Fruit fly (Drosophila melanogaster) whole organism, prepupa: ENCODE data around the gene lgs.

Experiments
- Blimp-1 ChIP-seq: fragments of 200-800 bp; sonication (Bioruptor generic); optimal IDR thresholded peaks from 3 replicates; lab custom pipeline; 2017; ENCODE audit warnings: missing biosample characterization, missing genetic modification characterization, mild to moderate bottlenecking, moderate library complexity, missing genetic modification reagents
- CG10669 ChIP-seq: fragments of 200-800 bp; sonication (Bioruptor generic); optimal IDR thresholded peaks from 3 replicates; lab custom pipeline; 2018; ENCODE audit warnings: missing biosample characterization, mild to moderate bottlenecking, missing genetic modification characterization, moderate library complexity
- CG11294 ChIP-seq: fragments of 200-800 bp; sonication (Bioruptor generic); IDR thresholded peaks from 2 replicates; pipeline ENCODE4 v1.3.6; 2022; ENCODE audit warnings: missing biosample characterization, missing genetic modification characterization
- CG15336 ChIP-seq: fragments of 200-800 bp; sonication (Bioruptor generic); IDR thresholded peaks from 2 replicates; pipeline ENCODE4 v1.3.6; 2022; ENCODE audit warnings: missing biosample characterization, missing genetic modification characterization
- CG1621 ChIP-seq: fragments of 200-800 bp; sonication (Bioruptor generic); optimal IDR thresholded peaks from 3 replicates; lab custom pipeline; 2018; ENCODE audit warnings: missing biosample characterization, mild to moderate bottlenecking, missing genetic modification characterization
- CG3032 ChIP-seq: fragments of 200-800 bp; optimal IDR thresholded peaks from 2 replicates; lab custom pipeline; 2019; ENCODE audit warnings: missing biosample characterization, mild to moderate bottlenecking, missing genetic modification characterization, moderate library complexity
- CG31627 ChIP-seq: fragments of 200-800 bp; sonication (Bioruptor generic); optimal IDR thresholded peaks from 3 replicates; lab custom pipeline; 2016; ENCODE audit warnings: missing biosample characterization, missing genetic modification characterization
- CG3919 ChIP-seq: fragments of 200-800 bp; sonication (Bioruptor generic); optimal IDR thresholded peaks from 3 replicates; lab custom pipeline; 2016; ENCODE audit warnings: missing biosample characterization, missing genetic modification characterization
- CG4318 ChIP-seq: fragments of 200-800 bp; sonication (Bioruptor generic); optimal IDR thresholded peaks from 3 replicates; lab custom pipeline; 2017; ENCODE audit warnings: missing biosample characterization, mild to moderate bottlenecking, missing genetic modification characterization
- CG6276 ChIP-seq: fragments of 200-800 bp; sonication (Bioruptor generic); optimal IDR thresholded peaks from 2 replicates; lab custom pipeline; 2017; ENCODE audit warnings: missing biosample characterization, mild to moderate bottlenecking, missing genetic modification characterization
- CG6792 ChIP-seq: fragments of 200-800 bp; sonication (Bioruptor generic); optimal IDR thresholded peaks from 3 replicates; lab custom pipeline; 2016; ENCODE audit warnings: missing biosample characterization, missing genetic modification characterization
- CG6808 ChIP-seq: fragments of 200-800 bp; sonication (Bioruptor generic); optimal IDR thresholded peaks from 3 replicates; lab custom pipeline; 2017; ENCODE audit warnings: missing biosample characterization, missing genetic modification characterization, mild to moderate bottlenecking, moderate library complexity, missing genetic modification reagents
- CG7368 ChIP-seq: fragments of 200-800 bp; sonication (Bioruptor generic); optimal IDR thresholded peaks from 3 replicates; lab custom pipeline; 2016; ENCODE audit warnings: missing biosample characterization, missing genetic modification characterization
- CG8119 ChIP-seq: fragments of 200-800 bp; sonication (Bioruptor generic); IDR thresholded peaks from 3 replicates; pipeline ENCODE4 v1.3.6; 2022; ENCODE audit warnings: missing biosample characterization, missing genetic modification characterization
- CG8319 ChIP-seq: fragments of 200-800 bp; sonication (Bioruptor generic); optimal IDR thresholded peaks from 3 replicates; lab custom pipeline; 2016; ENCODE audit warnings: missing biosample characterization, missing genetic modification characterization
- CG8632 ChIP-seq: fragments of 200-800 bp; sonication (Bioruptor generic); optimal IDR thresholded peaks from 3 replicates; lab custom pipeline; 2016; ENCODE audit warnings: missing biosample characterization, missing genetic modification characterization
- CG9139 ChIP-seq: fragments of 200-800 bp; sonication (Bioruptor generic); optimal IDR thresholded peaks from 3 replicates; lab custom pipeline; 2017; ENCODE audit warnings: missing biosample characterization, mild to moderate bottlenecking, missing genetic modification characterization
- Eip75B ChIP-seq: fragments of 200-800 bp; sonication (Bioruptor generic); optimal IDR thresholded peaks from 3 replicates; lab custom pipeline; 2016; ENCODE audit warnings: missing biosample characterization, missing genetic modification characterization
- Eip78C ChIP-seq: fragments of 200-800 bp; sonication (Bioruptor generic); peaks from one replicate; lab custom pipeline; 2016; ENCODE audit warnings: missing biosample characterization, missing genetic modification characterization
- Ets21C ChIP-seq: fragments of 200-800 bp; sonication (Bioruptor generic); optimal IDR thresholded peaks from 3 replicates; lab custom pipeline; 2016; ENCODE audit warnings: missing biosample characterization, missing genetic modification characterization
- Gug ChIP-seq: fragments of 200-800 bp; sonication (Bioruptor generic); IDR thresholded peaks from 2 replicates; pipeline ENCODE4 v1.3.6; 2022; ENCODE audit warnings: missing biosample characterization, missing genetic modification characterization
- Hr38 ChIP-seq: sonication (Bioruptor generic); optimal IDR thresholded peaks from 2 replicates; lab custom pipeline; 2016; ENCODE audit warnings: missing biosample characterization, missing genetic modification characterization
- Hr39 ChIP-seq: fragments of 200-800 bp; sonication (Bioruptor generic); optimal IDR thresholded peaks from 2 replicates; lab custom pipeline; 2016; ENCODE audit warnings: missing biosample characterization, missing genetic modification characterization
- Hr4 ChIP-seq: fragments of 200-800 bp; sonication (Bioruptor generic); optimal IDR thresholded peaks from 3 replicates; lab custom pipeline; 2016; ENCODE audit warnings: missing biosample characterization, missing genetic modification characterization
- Sox102F ChIP-seq: fragments of 200-800 bp; sonication (Bioruptor generic); optimal IDR thresholded peaks from 2 replicates; lab custom pipeline; 2016; ENCODE audit warnings: missing biosample characterization, mild to moderate bottlenecking, missing genetic modification characterization
- Sox14 ChIP-seq: fragments of 200-800 bp; sonication (Bioruptor generic); optimal IDR thresholded peaks from 3 replicates; lab custom pipeline; 2016; ENCODE audit warnings: missing biosample characterization, missing genetic modification characterization
- acj6 ChIP-seq: fragments of 200-800 bp; sonication (Bioruptor generic); optimal IDR thresholded peaks from 3 replicates; lab custom pipeline; 2016; ENCODE audit warnings: missing biosample characterization, missing genetic modification characterization
- cyc ChIP-seq: fragments of 200-800 bp; sonication (Bioruptor generic); optimal IDR thresholded peaks from 3 replicates; lab custom pipeline; 2016; ENCODE audit warnings: missing biosample characterization, missing genetic modification characterization
- eg ChIP-seq: fragments of 200-800 bp; sonication (Bioruptor generic); IDR thresholded peaks from 3 replicates; pipeline ENCODE4 v1.3.6; 2022; ENCODE audit warnings: missing biosample characterization, missing genetic modification characterization
- esn ChIP-seq: fragments of 200-800 bp; sonication (Bioruptor generic); optimal IDR thresholded peaks from 2 replicates; lab custom pipeline; 2016; ENCODE audit warnings: missing biosample characterization, mild to moderate bottlenecking, missing genetic modification characterization, moderate library complexity
- fd85E ChIP-seq: fragments of 200-800 bp; sonication (Bioruptor generic); optimal IDR thresholded peaks from 3 replicates; lab custom pipeline; 2016; ENCODE audit warnings: missing biosample characterization, missing genetic modification characterization
- fkh ChIP-seq: fragments of 200-800 bp; sonication (Bioruptor generic); optimal IDR thresholded peaks from 3 replicates; lab custom pipeline; 2017; ENCODE audit warnings: missing biosample characterization, mild to moderate bottlenecking, missing genetic modification characterization, moderate library complexity
- net ChIP-seq: fragments of 200-800 bp; sonication (Bioruptor generic); optimal IDR thresholded peaks from 3 replicates; lab custom pipeline; 2016; ENCODE audit warnings: missing biosample characterization, missing genetic modification characterization
- pdm3 ChIP-seq: fragments of 200-800 bp; sonication (Bioruptor generic); optimal IDR thresholded peaks from 3 replicates; lab custom pipeline; 2016; ENCODE audit warnings: missing biosample characterization, missing genetic modification characterization
- salr ChIP-seq, 2 experiments: fragments of 200-800 bp; sonication (Bioruptor generic); optimal IDR thresholded peaks; 3 replicates each; lab custom pipeline; 2016 to 2018; ENCODE audit warnings: missing biosample characterization in 2 of 2, missing genetic modification characterization in 2 of 2, mild to moderate bottlenecking in 1 of 2
- spab ChIP-seq: fragments of 200-800 bp; sonication (Bioruptor generic); optimal IDR thresholded peaks from 2 replicates; lab custom pipeline; 2017; ENCODE audit warnings: missing biosample characterization, mild to moderate bottlenecking, missing genetic modification characterization, missing genetic modification reagents
- ss ChIP-seq, 2 experiments: fragments of 200-800 bp; sonication (Bioruptor generic); optimal IDR thresholded peaks; 2 replicates in 1 of 2; 3 replicates in 1 of 2; lab custom pipeline; 2017 to 2018; ENCODE audit warnings: mild to moderate bottlenecking in 2 of 2, missing biosample characterization in 2 of 2, missing genetic modification characterization in 2 of 2, moderate library complexity in 1 of 2
- svp ChIP-seq: fragments of 200-800 bp; sonication (Bioruptor generic); peaks from one replicate; lab custom pipeline; 2016; ENCODE audit warnings: missing biosample characterization, missing genetic modification characterization
- topi ChIP-seq: fragments of 200-800 bp; sonication (Bioruptor generic); optimal IDR thresholded peaks from 3 replicates; lab custom pipeline; 2016; ENCODE audit warnings: missing biosample characterization, missing genetic modification characterization
- vri ChIP-seq: fragments of 200-800 bp; sonication (Bioruptor generic); optimal IDR thresholded peaks from 3 replicates; lab custom pipeline; 2016; ENCODE audit warnings: missing biosample characterization, mild to moderate bottlenecking, missing genetic modification characterization

Gene lgs

DNA sequence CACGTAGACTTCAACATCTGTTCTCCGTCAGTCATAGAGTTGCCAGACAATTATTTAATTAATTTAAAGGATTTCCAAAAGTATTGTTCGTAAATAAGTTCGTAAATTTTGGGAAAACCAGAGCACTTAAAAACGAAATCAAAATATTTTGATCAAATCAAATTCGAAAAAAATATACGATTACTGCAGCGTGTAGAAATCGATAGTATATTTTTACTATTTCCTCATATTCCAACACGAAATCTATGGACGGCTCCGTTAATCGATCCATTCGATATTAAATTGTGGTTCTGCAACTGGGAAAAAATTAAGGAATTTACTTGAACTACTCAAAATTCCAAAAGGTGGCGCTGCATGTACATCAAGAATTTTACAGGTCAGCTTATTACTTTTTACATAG lies 42.7 kb upstream of the lgs start (continued):
- TF ChIP-seq esn (peak; percentile 27), cyc (GFP tag; lab: Kevin White, UChicago) (peak; percentile 52), Sox102F (no peak), spab (no peak), CG7368 (GFP tag; lab: Kevin White, UChicago) (no peak), Hr39 (GFP tag; lab: Kevin White, UChicago) (peak; percentile 32), svp (GFP tag; lab: Kevin White, UChicago) (peak; percentile 64), eg (GFP tag; lab: Robert Waterston, UW) (no peak), ss (GFP tag; optimal IDR thresholded peaks at IDR 0.05; lab: Kevin White, UChicago) (no peak), pdm3 (GFP tag; lab: Kevin White, UChicago) (peak; percentile 41), vri (peak; percentile 11), CG8119 (GFP tag; lab: Robert Waterston, UW) (no peak), Eip78C (peak; percentile 74), CG8319 (no peak), CG1621 (tag; lab: Kevin White, UChicago) (no peak), CG31627 (GFP tag; lab: Kevin White, UChicago) (peak; percentile 37), CG6276 (no peak), Ets21C (no peak), Blimp-1 (GFP tag; lab: Kevin White, UChicago) (no peak)

DNA sequence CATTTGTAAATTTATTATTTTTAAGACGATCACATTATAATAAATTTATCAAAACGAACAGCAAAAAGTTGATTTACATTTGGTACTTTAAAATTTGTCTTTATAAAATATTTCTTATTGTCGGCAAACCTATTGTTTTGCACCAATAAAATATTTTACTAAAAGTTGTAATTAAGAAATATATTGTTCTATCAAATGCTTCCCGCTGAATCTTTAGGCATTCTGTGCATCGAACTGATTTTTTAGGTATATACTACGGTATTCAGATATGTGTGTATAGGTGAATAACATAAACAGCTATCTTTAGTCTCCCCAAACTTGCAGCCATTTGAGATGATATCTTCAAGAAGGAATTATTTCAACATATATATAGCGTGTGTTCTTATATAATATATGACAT lies 42.1 kb upstream of the lgs start:
- TF ChIP-seq Hr38 (GFP tag; lab: Kevin White, UChicago) (no peak), salr (GFP tag; optimal IDR thresholded peaks at IDR 0.05; lab: Kevin White, UChicago) (no peak), fd85E (no peak), Hr39 (GFP tag; lab: Kevin White, UChicago) (no peak), Gug (GFP tag; lab: Robert Waterston, UW) (no peak), net (GFP tag; lab: Kevin White, UChicago) (no peak), topi (no peak), CG6792 (GFP tag; lab: Kevin White, UChicago) (no peak), CG1621 (tag; lab: Kevin White, UChicago) (no peak), eg (GFP tag; lab: Robert Waterston, UW) (no peak)

DNA sequence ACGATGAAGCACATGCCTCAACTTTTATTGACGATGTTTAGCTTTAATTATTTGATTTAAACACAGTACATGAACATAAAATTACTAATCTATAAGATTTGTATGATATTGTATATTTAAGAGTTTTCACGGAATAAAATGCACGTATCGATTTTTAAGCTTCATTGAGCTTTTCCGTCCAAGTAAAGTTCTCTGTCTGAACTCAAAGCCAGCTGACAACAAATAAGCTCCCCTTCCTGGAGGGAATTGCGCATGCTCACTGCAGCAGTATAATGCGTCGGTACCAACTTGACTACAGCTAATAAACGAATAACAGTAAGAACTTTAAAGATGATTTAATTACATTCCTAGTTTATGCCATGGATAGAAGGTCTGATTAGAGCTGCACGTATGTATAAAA lies 39.9 kb upstream of the lgs start:
- TF ChIP-seq CG8119 (GFP tag; lab: Robert Waterston, UW) (no peak), CG3919 (no peak), fd85E (no peak), CG15336 (GFP tag; lab: Robert Waterston, UW) (no peak), topi (no peak), Sox14 (GFP tag; lab: Kevin White, UChicago) (no peak), CG1621 (tag; lab: Kevin White, UChicago) (no peak), esn (no peak)

DNA sequence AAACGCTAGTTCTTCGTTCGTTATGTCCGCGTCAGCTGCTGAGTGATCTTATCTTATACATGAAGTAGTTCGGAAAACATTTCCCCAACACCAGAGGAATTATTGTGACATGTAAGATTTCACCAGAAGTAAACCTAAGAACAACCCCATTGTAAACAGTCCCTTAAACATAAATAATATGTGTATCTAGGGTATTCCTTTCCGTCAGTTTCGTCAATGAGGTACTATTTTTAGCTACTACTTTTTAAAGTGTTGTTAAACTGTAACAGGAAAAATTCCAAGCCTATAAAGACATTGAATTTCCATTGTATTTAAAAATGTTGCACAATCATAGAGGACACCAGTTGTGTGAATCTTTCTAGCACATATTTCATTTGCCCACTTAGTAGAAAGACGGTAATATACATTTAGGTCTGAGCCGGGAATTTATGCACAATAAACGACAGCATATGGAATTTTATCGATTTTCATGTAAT lies 39.0 kb upstream of the lgs start:
- TF ChIP-seq pdm3 (GFP tag; lab: Kevin White, UChicago) (no peak), CG15336 (GFP tag; lab: Robert Waterston, UW) (no peak), CG9139 (no peak), CG3919 (no peak), CG6808 (GFP tag; lab: Kevin White, UChicago) (no peak), acj6 (GFP tag; lab: Kevin White, UChicago) (no peak), Eip78C (peak; percentile 58), CG10669 (GFP tag; lab: Kevin White, UChicago) (no peak), vri (no peak), svp (GFP tag; lab: Kevin White, UChicago) (no peak), Ets21C (no peak), Hr4 (GFP tag; lab: Kevin White, UChicago) (no peak), Hr39 (GFP tag; lab: Kevin White, UChicago) (peak; percentile 12), CG11294 (GFP tag; lab: Robert Waterston, UW) (no peak), esn (peak; percentile 16), cyc (GFP tag; lab: Kevin White, UChicago) (peak; percentile 7), net (GFP tag; lab: Kevin White, UChicago) (no peak), CG31627 (GFP tag; lab: Kevin White, UChicago) (peak; percentile 11), CG4318 (no peak), Eip75B (GFP tag; lab: Kevin White, UChicago) (no peak), fkh (GFP tag; lab: Kevin White, UChicago) (peak; percentile 79), CG8632 (GFP tag; lab: Kevin White, UChicago) (no peak), CG3032 (tag; lab: Kevin White, UChicago) (no peak)
- TF ChIP-seq, all 60 proteins: peak for 6
